Fruit fly (Drosophila melanogaster): Measurements from ENCODE around the gene Sems.

Sems gene

dm6 chr3L:20949371-20950135 lies 7.0 kb downstream of the Sems start, which contains the start of gene fng:
Gene fng, minus strand, starts transcription at chr3L:20949512.
- TF ChIP-seq CG17806 (tag; optimal IDR thresholded peaks at IDR 0.05) (no peak), Pif1A (GFP tag; optimal IDR thresholded peaks at IDR 0.05) (peak; percentile 57), CG8301 (tag; optimal IDR thresholded peaks at IDR 0.05) (no peak), fd96Ca (GFP tag; IDR thresholded peaks at IDR 0.05) (0 out of 3 replicates have a peak, but pooled peaks have one; percentile 27), Pif1B (GFP tag; optimal IDR thresholded peaks at IDR 0.05) (peak; percentile 34), rn (GFP tag; IDR thresholded peaks at IDR 0.05) (no peak), CG12605 (GFP tag; IDR thresholded peaks at IDR 0.05) (peak; percentile 66), Ets98B (GFP tag; IDR thresholded peaks at IDR 0.05) (peak; percentile 66; the same call in 1 of the 2 replicates), gl (tag; optimal IDR thresholded peaks at IDR 0.05) (no peak), CG13204 (GFP tag; optimal IDR thresholded peaks at IDR 0.05) (no peak)

- TF ChIP-seq fd96Ca (GFP tag; IDR thresholded peaks at IDR 0.05), result no peak
- TF ChIP-seq CG17806 (tag; optimal IDR thresholded peaks at IDR 0.05), result no peak
- TF ChIP-seq CG10348 (GFP tag; IDR thresholded peaks at IDR 0.05), result no peak
- TF ChIP-seq EcR (GFP tag; optimal IDR thresholded peaks at IDR 0.05), result no peak
Measured at dm6 chr3L:20948404-20948803, 8.1 kb downstream of the Sems start.

- TF ChIP-seq CG32121 (GFP tag; IDR thresholded peaks at IDR 0.05) (no peak), Pif1B (GFP tag; optimal IDR thresholded peaks at IDR 0.05) (no peak), Pif1A (GFP tag; optimal IDR thresholded peaks at IDR 0.05) (no peak), Snoo (tag; optimal IDR thresholded peaks at IDR 0.05) (no peak), CG10348 (GFP tag; IDR thresholded peaks at IDR 0.05) (no peak), CG17806 (tag; optimal IDR thresholded peaks at IDR 0.05) (no peak), EcR (GFP tag; optimal IDR thresholded peaks at IDR 0.05) (no peak), CG8159 (tag; optimal IDR thresholded peaks at IDR 0.05) (no peak), CG15710 (tag; optimal IDR thresholded peaks at IDR 0.05) (no peak), CG9948 (tag; optimal IDR thresholded peaks at IDR 0.05) (no peak), rn (GFP tag; IDR thresholded peaks at IDR 0.05) (no peak), CG8301 (tag; optimal IDR thresholded peaks at IDR 0.05) (no peak), gl (tag; optimal IDR thresholded peaks at IDR 0.05) (no peak)
Measured at dm6 chr3L:20946944-20947343, 9.6 kb downstream of the Sems start.

dm6 chr3L:20946054-20946453 lies 10.5 kb downstream of the Sems start:
- no peak for TF ChIP-seq CG9948 (tag; optimal IDR thresholded peaks at IDR 0.05)
- no peak for TF ChIP-seq CG12605 (GFP tag; IDR thresholded peaks at IDR 0.05)
- TF ChIP-seq CG14655 (GFP tag; optimal IDR thresholded peaks at IDR 0.05), result no peak
- no peak for TF ChIP-seq CG13204 (GFP tag; optimal IDR thresholded peaks at IDR 0.05)
- no peak for TF ChIP-seq CG10348 (GFP tag; IDR thresholded peaks at IDR 0.05)
- TF ChIP-seq fd96Ca (GFP tag; IDR thresholded peaks at IDR 0.05), result no peak
- TF ChIP-seq CG34367 (tag; optimal IDR thresholded peaks at IDR 0.05), result no peak
- no peak for TF ChIP-seq CG4496 (GFP tag; IDR thresholded peaks at IDR 0.05)
- no peak for TF ChIP-seq Ets98B (GFP tag; IDR thresholded peaks at IDR 0.05)
- TF ChIP-seq EcR (GFP tag; optimal IDR thresholded peaks at IDR 0.05), result no peak
- TF ChIP-seq CG32121 (GFP tag; IDR thresholded peaks at IDR 0.05), result no peak
- TF ChIP-seq CG8301 (tag; optimal IDR thresholded peaks at IDR 0.05), result no peak
- no peak for TF ChIP-seq rn (GFP tag; IDR thresholded peaks at IDR 0.05)
- TF ChIP-seq Snoo (tag; optimal IDR thresholded peaks at IDR 0.05), result no peak
- no peak for TF ChIP-seq Pif1A (GFP tag; optimal IDR thresholded peaks at IDR 0.05)
- no peak for TF ChIP-seq CG17806 (tag; optimal IDR thresholded peaks at IDR 0.05)

dm6 chr3L:20944180-20944579 lies 12.4 kb downstream of the Sems start:
- TF ChIP-seq CG4496 (GFP tag; IDR thresholded peaks at IDR 0.05) (0 out of 3 replicates have a peak, but pooled peaks have one; percentile 25), CG10348 (GFP tag; IDR thresholded peaks at IDR 0.05) (no peak), Pif1B (GFP tag; optimal IDR thresholded peaks at IDR 0.05) (no peak), rn (GFP tag; IDR thresholded peaks at IDR 0.05) (no peak), EcR (GFP tag; optimal IDR thresholded peaks at IDR 0.05) (peak; percentile 8), CG8159 (tag; optimal IDR thresholded peaks at IDR 0.05) (peak; percentile 0), gl (tag; optimal IDR thresholded peaks at IDR 0.05) (peak; percentile 21)

dm6 chr3L:20942076-20942475 lies 14.5 kb downstream of the Sems start:
- TF ChIP-seq CG8159 (tag; optimal IDR thresholded peaks at IDR 0.05) (no peak), CG12605 (GFP tag; IDR thresholded peaks at IDR 0.05) (no peak), rn (GFP tag; IDR thresholded peaks at IDR 0.05) (no peak), Pif1A (GFP tag; optimal IDR thresholded peaks at IDR 0.05) (no peak), CG32121 (GFP tag; IDR thresholded peaks at IDR 0.05) (no peak), CG8301 (tag; optimal IDR thresholded peaks at IDR 0.05) (no peak)

dm6 chr3L:20933706-20934105 lies 22.8 kb downstream of the Sems start:
- peak; percentile 68; the same call in 2 of the 3 replicates for TF ChIP-seq CG4496 (GFP tag; IDR thresholded peaks at IDR 0.05)
- peak; percentile 56 for TF ChIP-seq Pif1B (GFP tag; optimal IDR thresholded peaks at IDR 0.05)
- TF ChIP-seq CG32121 (GFP tag; IDR thresholded peaks at IDR 0.05), result no peak
- no peak; the same call in 1 of the 2 replicates for TF ChIP-seq CG12605 (GFP tag; IDR thresholded peaks at IDR 0.05)
- peak; percentile 10 for TF ChIP-seq CG8159 (tag; optimal IDR thresholded peaks at IDR 0.05)
- peak; percentile 63; the same call in 1 of the 2 replicates for TF ChIP-seq Ets98B (GFP tag; IDR thresholded peaks at IDR 0.05)
- TF ChIP-seq rn (GFP tag; IDR thresholded peaks at IDR 0.05), result no peak
- peak; percentile 28 for TF ChIP-seq CG14655 (GFP tag; optimal IDR thresholded peaks at IDR 0.05)
- TF ChIP-seq CG9948 (tag; optimal IDR thresholded peaks at IDR 0.05), result no peak
- TF ChIP-seq Pif1A (GFP tag; optimal IDR thresholded peaks at IDR 0.05), result peak; percentile 54
- TF ChIP-seq gl (tag; optimal IDR thresholded peaks at IDR 0.05), result peak; percentile 12
- TF ChIP-seq Snoo (tag; optimal IDR thresholded peaks at IDR 0.05), result peak; percentile 20
- TF ChIP-seq CG34367 (tag; optimal IDR thresholded peaks at IDR 0.05), result peak; percentile 27
- peak; percentile 10 for TF ChIP-seq CG8301 (tag; optimal IDR thresholded peaks at IDR 0.05)
- TF ChIP-seq CG13204 (GFP tag; optimal IDR thresholded peaks at IDR 0.05), result peak; percentile 45
- no peak for TF ChIP-seq EcR (GFP tag; optimal IDR thresholded peaks at IDR 0.05)
- peak; percentile 61 for TF ChIP-seq fd96Ca (GFP tag; IDR thresholded peaks at IDR 0.05)
- peak; percentile 41 for TF ChIP-seq CG17806 (tag; optimal IDR thresholded peaks at IDR 0.05)
- no peak for TF ChIP-seq D1 (tag; optimal IDR thresholded peaks at IDR 0.05)
- TF ChIP-seq CG15710 (tag; optimal IDR thresholded peaks at IDR 0.05), result peak; percentile 17
- TF ChIP-seq CG10348 (GFP tag; IDR thresholded peaks at IDR 0.05), result no peak
